Fruit fly (Drosophila melanogaster): ENCODE data around the gene Elovl7.

DNA sequence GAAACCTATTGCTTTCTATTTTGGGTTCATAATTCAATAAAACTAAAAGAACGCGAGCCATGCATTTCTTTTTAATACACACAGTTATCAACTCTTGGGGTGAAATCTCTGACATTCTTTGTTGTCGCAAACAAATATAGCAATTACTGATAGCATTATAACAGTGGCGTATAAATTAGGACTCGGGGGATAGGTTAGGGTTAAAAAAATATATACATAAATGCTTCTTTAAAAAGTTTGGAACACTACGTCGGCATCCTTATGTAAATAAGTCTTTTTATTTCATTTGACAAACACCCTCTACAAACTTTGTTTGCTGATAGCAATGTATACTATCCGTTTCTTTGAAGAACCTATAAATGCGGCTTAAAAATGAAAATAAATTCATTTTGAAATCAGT is 45.2 kb upstream of the Elovl7 start, which contains the start of gene CG43060:
- TF ChIP-seq bowl (GFP tag; IDR thresholded peaks at IDR 0.05) = no peak
- no peak for TF ChIP-seq Fer2 (tag; optimal IDR thresholded peaks at IDR 0.05)

All from whole organism, embryonic.